Worm (Caenorhabditis elegans) whole organism, L4 larva: ENCODE measurements around the gene T09F5.2.

Experiments
- D1046.2 ChIP-seq: fragments of 200-800 bp; sonication (Bioruptor generic); IDR thresholded peaks from 2 replicates; pipeline ENCODE4 v1.3.6; 2022; ENCODE audit warnings: missing genetic modification characterization, missing compliant biosample characterization
- Y75B8A.6 ChIP-seq: fragments of 200-800 bp; sonication (Bioruptor generic); IDR thresholded peaks from 2 replicates; pipeline ENCODE4 v1.3.6; 2022; ENCODE audit warnings: missing genetic modification reagents, missing genetic modification characterization, missing compliant biosample characterization
- ama-1 ChIP-seq: fragments of 150-350 bp; optimal IDR thresholded peaks from 2 replicates; lab custom pipeline; 2014; ENCODE audit warnings: inconsistent platforms, mixed read lengths
- ces-1 ChIP-seq: fragments of 150-350 bp; sonication (generic microtip); optimal IDR thresholded peaks from 4 replicates; lab custom pipeline; 2014; ENCODE audit warnings: missing biosample characterization, missing genetic modification reagents, missing genetic modification characterization
- daf-12 ChIP-seq: fragments of 150-350 bp; optimal IDR thresholded peaks from 2 replicates; lab custom pipeline; 2014; ENCODE audit warnings: missing biosample characterization, missing genetic modification reagents, missing genetic modification characterization
- lin-15B ChIP-seq: fragments of 150-350 bp; sonication (generic microtip); optimal IDR thresholded peaks from 3 replicates; lab custom pipeline; 2014; ENCODE audit warnings: missing biosample characterization, missing genetic modification characterization
- mep-1 ChIP-seq: fragments of 150-350 bp; sonication (generic microtip); optimal IDR thresholded peaks from 3 replicates; lab custom pipeline; 2014; ENCODE audit warnings: missing biosample characterization, missing genetic modification characterization
- nhr-10 ChIP-seq: fragments of 150-350 bp; optimal IDR thresholded peaks from 2 replicates; lab custom pipeline; 2014; ENCODE audit warnings: missing biosample characterization, missing genetic modification characterization
- nhr-77 ChIP-seq: fragments of 150-350 bp; optimal IDR thresholded peaks from 2 replicates; lab custom pipeline; 2014; ENCODE audit warnings: missing biosample characterization, missing genetic modification characterization
- sdz-12 ChIP-seq: fragments of 200-800 bp; sonication (Bioruptor generic); optimal IDR thresholded peaks from 2 replicates; lab custom pipeline; 2018; ENCODE audit warnings: mild to moderate bottlenecking, missing genetic modification characterization, missing compliant biosample characterization
- snpc-4 ChIP-seq: fragments of 150-350 bp; optimal IDR thresholded peaks from 2 replicates; lab custom pipeline; 2014; ENCODE audit warnings: missing biosample characterization, missing genetic modification characterization
- spr-3 ChIP-seq: fragments of 200-800 bp; sonication (Bioruptor generic); optimal IDR thresholded peaks from 2 replicates; lab custom pipeline; 2018; ENCODE audit warnings: mild to moderate bottlenecking, missing genetic modification characterization, missing compliant biosample characterization

The T09F5.2 gene

DNA sequence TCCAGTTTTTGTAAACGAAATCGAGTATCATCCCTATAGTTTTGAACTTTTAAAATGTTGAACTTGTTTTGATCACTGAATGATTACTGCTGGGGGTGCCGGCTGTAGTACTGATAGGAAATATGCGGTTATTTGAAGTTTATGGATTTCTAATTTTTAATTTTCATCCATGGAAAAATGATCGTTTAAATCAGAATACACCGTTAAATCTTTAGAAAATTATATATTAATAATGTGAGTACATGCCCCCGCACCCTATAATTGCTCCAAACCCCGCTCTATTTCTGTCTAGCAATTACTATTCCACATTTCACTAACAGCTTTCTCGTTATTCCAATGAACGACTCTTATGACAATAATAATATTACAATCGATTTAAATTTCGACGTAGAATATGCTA is 49.0 kb downstream of the T09F5.2 start, which contains the start of gene Y75B12B.10:
TSS of gene Y75B12B.10 (plus strand) at position 301 of the 400 bp plus-strand sequence.
- no peak for TF ChIP-seq ama-1 (lab: Kevin White, UChicago)
- TF ChIP-seq nhr-10 (tag; lab: Kevin White, UChicago): no peak
- TF ChIP-seq lin-15B (tag; lab: Kevin White, UChicago): no peak
- no peak for TF ChIP-seq D1046.2 (GFP tag; lab: Robert Waterston, UW)
- TF ChIP-seq daf-12: no peak
- TF ChIP-seq nhr-77 (tag; lab: Kevin White, UChicago): no peak
- no peak for TF ChIP-seq spr-3
- TF ChIP-seq Y75B8A.6: no peak
- TF ChIP-seq sdz-12 (GFP tag; lab: Kevin White, UChicago): no peak
- no peak for TF ChIP-seq mep-1
- no peak for TF ChIP-seq snpc-4 (tag; lab: Kevin White, UChicago)
- no peak for TF ChIP-seq ces-1 (GFP tag; lab: Kevin White, UChicago)
